Fruit fly (Drosophila melanogaster) whole organism, embryonic: ENCODE measurements around the gene CG8944.
A peak's percentile ranks its signal among the peaks of the same experiment; 100 is the strongest.

Source experiments
- Aef1 ChIP-seq: fragments of 200-800 bp; sonication (Bioruptor generic); IDR thresholded peaks from 3 replicates; pipeline ENCODE4 v1.3.6; 2022; ENCODE audit warnings: missing biosample characterization, missing genetic modification characterization
- BEAF-32 ChIP-seq: fragments of 200-800 bp; sonication (Bioruptor generic); optimal IDR thresholded peaks from 3 replicates; lab custom pipeline; 2017; ENCODE audit warnings: missing biosample characterization, missing genetic modification characterization, mild to moderate bottlenecking, moderate library complexity, missing genetic modification reagents
- CG1024 ChIP-seq: fragments of 200-800 bp; sonication (Bioruptor generic); IDR thresholded peaks from 2 replicates; pipeline ENCODE4 v1.3.6; 2022; ENCODE audit warnings: missing biosample characterization, missing genetic modification characterization
- CG11695 ChIP-seq: fragments of 200-800 bp; sonication (Bioruptor generic); IDR thresholded peaks from 3 replicates; pipeline ENCODE4 v1.3.6; 2022; ENCODE audit warnings: missing biosample characterization, missing genetic modification characterization
- CG13894 ChIP-seq: fragments of 200-800 bp; sonication (Bioruptor generic); optimal IDR thresholded peaks from 3 replicates; lab custom pipeline; 2018; ENCODE audit warnings: missing biosample characterization, mild to moderate bottlenecking, missing genetic modification characterization, moderate library complexity
- CG14441 ChIP-seq: fragments of 200-800 bp; sonication (Bioruptor generic); IDR thresholded peaks from 2 replicates; pipeline ENCODE4 v1.3.6; 2022; ENCODE audit warnings: missing biosample characterization, missing genetic modification characterization
- CG15696 ChIP-seq: fragments of 200-800 bp; sonication (Bioruptor generic); optimal IDR thresholded peaks from 2 replicates; lab custom pipeline; 2019; ENCODE audit warnings: missing biosample characterization, mild to moderate bottlenecking, missing genetic modification characterization, moderate library complexity
- CG17328 ChIP-seq: fragments of 200-800 bp; sonication (Bioruptor generic); IDR thresholded peaks from 2 replicates; pipeline ENCODE4 v1.3.6; 2022; ENCODE audit warnings: missing biosample characterization, missing genetic modification characterization
- CG17802 ChIP-seq: fragments of 200-800 bp; sonication (Bioruptor generic); optimal IDR thresholded peaks from 2 replicates; lab custom pipeline; 2018; ENCODE audit warnings: missing biosample characterization, mild to moderate bottlenecking, missing genetic modification characterization, moderate library complexity
- CG1792 ChIP-seq: fragments of 200-800 bp; sonication (Bioruptor generic); optimal IDR thresholded peaks from 2 replicates; lab custom pipeline; 2016; ENCODE audit warnings: missing biosample characterization, missing genetic modification characterization
- CG2120 ChIP-seq: fragments of 200-800 bp; sonication (Bioruptor generic); optimal IDR thresholded peaks from 3 replicates; lab custom pipeline; 2016; ENCODE audit warnings: missing biosample characterization, missing genetic modification characterization
- CG31224 ChIP-seq: fragments of 200-800 bp; sonication (Bioruptor generic); IDR thresholded peaks from 2 replicates; pipeline ENCODE4 v1.3.6; 2022; ENCODE audit warnings: missing biosample characterization, missing genetic modification characterization
- CG42726 ChIP-seq: fragments of 200-800 bp; sonication (Bioruptor generic); IDR thresholded peaks from 2 replicates; pipeline ENCODE4 v1.3.6; 2022; ENCODE audit warnings: missing biosample characterization, missing genetic modification characterization; ENCODE audit not compliant: partially characterized antibody
- CG4282 ChIP-seq: fragments of 200-800 bp; sonication (Bioruptor generic); optimal IDR thresholded peaks from 2 replicates; lab custom pipeline; 2016; ENCODE audit warnings: missing biosample characterization, missing genetic modification characterization
- CG7357 ChIP-seq: fragments of 200-800 bp; sonication (Bioruptor generic); IDR thresholded peaks from 3 replicates; pipeline ENCODE4 v1.3.6; 2022; ENCODE audit warnings: missing biosample characterization, missing genetic modification characterization
- CG9932 ChIP-seq: fragments of 200-800 bp; sonication (Bioruptor generic); IDR thresholded peaks from 2 replicates; pipeline ENCODE4 v1.3.6; 2022; ENCODE audit warnings: missing biosample characterization, missing genetic modification characterization
- Chrac-16 ChIP-seq: fragments of 200-800 bp; sonication (Bioruptor generic); optimal IDR thresholded peaks from 3 replicates; lab custom pipeline; 2016; ENCODE audit warnings: missing biosample characterization, missing genetic modification characterization
- CoRest ChIP-seq: fragments of 200-800 bp; sonication (Bioruptor generic); optimal IDR thresholded peaks from 3 replicates; lab custom pipeline; 2018; ENCODE audit warnings: missing biosample characterization, mild to moderate bottlenecking, missing genetic modification characterization, moderate library complexity
- Deaf1 ChIP-seq: fragments of 200-800 bp; optimal IDR thresholded peaks from 3 replicates; lab custom pipeline; 2019; ENCODE audit warnings: missing biosample characterization, mild to moderate bottlenecking, missing genetic modification characterization, moderate library complexity
- Dip3 ChIP-seq: fragments of 200-800 bp; sonication (Bioruptor generic); optimal IDR thresholded peaks from 3 replicates; lab custom pipeline; 2016; ENCODE audit warnings: missing biosample characterization, missing genetic modification characterization
- Fer1 ChIP-seq: fragments of 200-800 bp; sonication (Bioruptor generic); optimal IDR thresholded peaks from 2 replicates; lab custom pipeline; 2017; ENCODE audit warnings: missing biosample characterization, mild to moderate bottlenecking, missing genetic modification characterization
- Hmr ChIP-seq: fragments of 200-800 bp; sonication (Bioruptor generic); optimal IDR thresholded peaks from 3 replicates; lab custom pipeline; 2017; ENCODE audit warnings: mild to moderate bottlenecking, missing biosample characterization, missing genetic modification reagents, missing genetic modification characterization
- Hr78 ChIP-seq, 2 experiments: fragments of 200-800 bp in 1 of 2; fragments of >200 bp in 1 of 2; sonication (Bioruptor generic) in 1 of 2; optimal IDR thresholded peaks; 2 replicates each; lab custom pipeline; 2017 to 2019; ENCODE audit warnings: missing biosample characterization in 2 of 2, missing genetic modification characterization in 2 of 2, mild to moderate bottlenecking in 1 of 2, moderate library complexity in 1 of 2
- Lim3 ChIP-seq: fragments of 200-800 bp; sonication (Bioruptor generic); IDR thresholded peaks from 2 replicates; pipeline ENCODE4 v1.3.6; 2022; ENCODE audit warnings: missing biosample characterization, missing genetic modification characterization
- Max ChIP-seq: fragments of 200-800 bp; sonication (Bioruptor generic); optimal IDR thresholded peaks from 2 replicates; lab custom pipeline; 2016; ENCODE audit warnings: missing biosample characterization, mild to moderate bottlenecking, missing genetic modification characterization
- Mrtf ChIP-seq: fragments of 200-800 bp; sonication (Bioruptor generic); IDR thresholded peaks from 3 replicates; pipeline ENCODE4 v1.3.6; 2022; ENCODE audit warnings: missing biosample characterization, missing genetic modification characterization
- NC2α ChIP-seq: fragments of 200-800 bp; sonication (Bioruptor generic); optimal IDR thresholded peaks from 2 replicates; lab custom pipeline; 2016; ENCODE audit warnings: missing biosample characterization, missing genetic modification characterization
- Oaz ChIP-seq: fragments of 200-800 bp; sonication (Bioruptor generic); IDR thresholded peaks from 2 replicates; pipeline ENCODE4 v1.3.6; 2022; ENCODE audit warnings: missing biosample characterization, missing genetic modification characterization
- Poxn ChIP-seq: fragments of 200-800 bp; sonication (Bioruptor generic); IDR thresholded peaks from 2 replicates; pipeline ENCODE4 v1.3.6; 2022; ENCODE audit warnings: missing biosample characterization, missing genetic modification characterization
- Ptx1 ChIP-seq: fragments of 200-800 bp; sonication (Bioruptor generic); IDR thresholded peaks from 2 replicates; pipeline ENCODE4 v1.3.6; 2022; ENCODE audit warnings: missing biosample characterization, missing genetic modification characterization
- Sin3A ChIP-seq: fragments of >200 bp; optimal IDR thresholded peaks from 2 replicates; lab custom pipeline; 2018
- ash1 ChIP-seq: fragments of 200-800 bp; sonication (Bioruptor generic); optimal IDR thresholded peaks from 2 replicates; lab custom pipeline; 2018; ENCODE audit warnings: missing biosample characterization, mild to moderate bottlenecking, missing genetic modification characterization
- corto ChIP-seq: fragments of 200-800 bp; sonication (Bioruptor generic); optimal IDR thresholded peaks from 2 replicates; lab custom pipeline; 2016; ENCODE audit warnings: missing biosample characterization, mild to moderate bottlenecking, missing genetic modification characterization, moderate library complexity
- dm ChIP-seq: fragments of 200-800 bp; sonication (Bioruptor generic); optimal IDR thresholded peaks from 3 replicates; lab custom pipeline; 2016; ENCODE audit warnings: missing biosample characterization, missing genetic modification characterization
- en ChIP-seq: fragments of 200-800 bp; sonication (Bioruptor generic); optimal IDR thresholded peaks from 2 replicates; lab custom pipeline; 2016; ENCODE audit warnings: missing biosample characterization, missing genetic modification characterization
- eyg ChIP-seq: fragments of 200-800 bp; sonication (Bioruptor generic); optimal IDR thresholded peaks from 3 replicates; lab custom pipeline; 2016; ENCODE audit warnings: missing biosample characterization, missing genetic modification characterization
- fru ChIP-seq: fragments of >200 bp; optimal IDR thresholded peaks from 2 replicates; lab custom pipeline; 2017
- gcm2 ChIP-seq: fragments of 200-800 bp; sonication (Bioruptor generic); optimal IDR thresholded peaks from 2 replicates; lab custom pipeline; 2016; ENCODE audit warnings: missing biosample characterization, missing genetic modification characterization
- klu ChIP-seq: fragments of 200-800 bp; sonication (Bioruptor generic); IDR thresholded peaks from 2 replicates; pipeline ENCODE4 v1.3.6; 2022; ENCODE audit warnings: missing biosample characterization, missing genetic modification characterization
- lilli ChIP-seq: fragments of 200-800 bp; sonication (Bioruptor generic); optimal IDR thresholded peaks from 3 replicates; lab custom pipeline; 2016; ENCODE audit warnings: missing biosample characterization, missing genetic modification characterization
- maf-S ChIP-seq: fragments of 200-800 bp; sonication (Bioruptor generic); optimal IDR thresholded peaks from 2 replicates; lab custom pipeline; 2016; ENCODE audit warnings: missing biosample characterization, missing genetic modification characterization
- mam ChIP-seq: fragments of 200-800 bp; sonication (Bioruptor generic); optimal IDR thresholded peaks from 3 replicates; lab custom pipeline; 2016; ENCODE audit warnings: missing biosample characterization, missing genetic modification characterization
- odd ChIP-seq: fragments of 200-800 bp; sonication (Bioruptor generic); optimal IDR thresholded peaks from 2 replicates; lab custom pipeline; 2017; ENCODE audit warnings: missing biosample characterization, mild to moderate bottlenecking, missing genetic modification characterization
- otp ChIP-seq: fragments of 200-800 bp; sonication (Bioruptor generic); IDR thresholded peaks from 3 replicates; pipeline ENCODE4, ENCODE4 v1.3.6; 2022; ENCODE audit warnings: missing biosample characterization, missing genetic modification characterization
- pfk ChIP-seq: fragments of 200-800 bp; sonication (Bioruptor generic); optimal IDR thresholded peaks from 2 replicates; lab custom pipeline; 2018; ENCODE audit warnings: missing biosample characterization, mild to moderate bottlenecking, missing genetic modification characterization, moderate library complexity
- rib ChIP-seq: fragments of 200-800 bp; sonication (Bioruptor generic); IDR thresholded peaks from 2 replicates; pipeline ENCODE4 v1.3.6; 2022; ENCODE audit warnings: missing biosample characterization, missing genetic modification characterization
- scrt ChIP-seq: fragments of 200-800 bp; sonication (Bioruptor generic); optimal IDR thresholded peaks from 2 replicates; lab custom pipeline; 2018; ENCODE audit warnings: missing biosample characterization, mild to moderate bottlenecking, missing genetic modification characterization, moderate library complexity
- slbo ChIP-seq: fragments of 200-800 bp; sonication (Bioruptor generic); IDR thresholded peaks from 2 replicates; pipeline ENCODE4 v1.3.6; 2022; ENCODE audit warnings: missing biosample characterization, missing genetic modification characterization
- sna ChIP-seq: fragments of 200-800 bp; sonication (Bioruptor generic); IDR thresholded peaks from 2 replicates; pipeline ENCODE4 v1.3.6; 2022; ENCODE audit warnings: missing biosample characterization, missing genetic modification characterization; ENCODE audit not compliant: partially characterized antibody
- stc ChIP-seq: fragments of 200-800 bp; sonication (Bioruptor generic); IDR thresholded peaks from 2 replicates; pipeline ENCODE4 v1.3.6; 2022; ENCODE audit warnings: missing biosample characterization, missing genetic modification characterization
- wdn ChIP-seq: fragments of 200-800 bp; sonication (Bioruptor generic); IDR thresholded peaks from 2 replicates; pipeline ENCODE4 v1.3.6; 2022; ENCODE audit warnings: missing biosample characterization, missing genetic modification characterization
- zen ChIP-seq: fragments of 200-800 bp; sonication (Bioruptor generic); optimal IDR thresholded peaks from 3 replicates; lab custom pipeline; 2018; ENCODE audit warnings: missing biosample characterization, mild to moderate bottlenecking, missing genetic modification characterization, moderate library complexity

The CG8944 gene

DNA sequence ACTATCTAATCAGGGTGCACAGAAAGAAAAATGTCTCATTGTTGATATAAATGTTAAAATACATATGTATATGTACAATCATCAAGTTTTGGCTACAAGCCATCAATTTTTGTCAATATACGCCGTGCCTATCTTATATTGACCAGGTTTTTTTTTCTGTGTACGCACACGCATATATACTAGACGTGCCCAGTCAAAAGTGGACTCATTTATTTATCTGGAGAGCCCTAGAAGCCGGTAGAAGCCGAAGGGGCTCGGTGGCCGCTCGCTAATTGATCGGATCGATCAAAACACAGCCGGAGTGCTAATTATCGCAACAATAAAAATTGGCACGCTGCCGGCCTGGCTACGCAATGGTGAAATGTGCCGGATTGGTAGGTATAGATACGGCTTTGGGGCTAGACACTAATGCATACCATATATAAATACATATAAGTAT lies 5.7 kb downstream of the CG8944 start (continued):
- TF ChIP-seq CG4282 (GFP tag; lab: Kevin White, UChicago) (no peak), Sin3A (no peak), CG7357 (GFP tag; lab: Robert Waterston, UW) (peak; percentile 26; the same call in 1 of the 3 replicates), CoRest (tag; lab: Kevin White, UChicago) (peak; percentile 71), corto (GFP tag; lab: Kevin White, UChicago) (peak; percentile 22), klu (GFP tag; lab: Robert Waterston, UW) (peak; percentile 33; the same call in 1 of the 2 replicates), Max (GFP tag; lab: Kevin White, UChicago) (peak; percentile 20), otp (peak; percentile 62; the same call in 1 of the 3 replicates), ash1 (GFP tag; lab: Kevin White, UChicago) (peak; percentile 42), fru (lab: Kevin White, UChicago) (no peak), slbo (GFP tag; lab: Robert Waterston, UW) (peak; percentile 91), odd (GFP tag; lab: Kevin White, UChicago) (peak; percentile 62), NC2α (GFP tag; lab: Kevin White, UChicago) (no peak), gcm2 (GFP tag; lab: Kevin White, UChicago) (peak; percentile 45), Poxn (0 out of 2 replicates have a peak, but pooled peaks have one; percentile 30), CG13894 (tag; lab: Kevin White, UChicago) (peak; percentile 79), CG11695 (peak; percentile 68; the same call in 2 of the 3 replicates), Fer1 (peak; percentile 85), CG1792 (GFP tag; lab: Kevin White, UChicago) (peak; percentile 29), Oaz (GFP tag; lab: Robert Waterston, UW) (peak; percentile 58), stc (GFP tag; lab: Robert Waterston, UW) (peak; percentile 78), CG17328 (peak; percentile 70), Chrac-16 (GFP tag; lab: Kevin White, UChicago) (peak; percentile 63), CG17802 (no peak), CG1024 (GFP tag; lab: Robert Waterston, UW) (0 out of 2 replicates have a peak, but pooled peaks have one; percentile 42), zen (tag; lab: Kevin White, UChicago) (no peak), Ptx1 (GFP tag; lab: Robert Waterston, UW) (peak; percentile 75), lilli (GFP tag; lab: Kevin White, UChicago) (peak; percentile 85), Lim3 (GFP tag; lab: Robert Waterston, UW) (no peak), CG42726 (GFP tag; lab: Robert Waterston, UW) (no peak), Mrtf (peak; percentile 61; the same call in 1 of the 3 replicates), Hmr (GFP tag; lab: Kevin White, UChicago) (peak; percentile 89), rib (GFP tag; lab: Robert Waterston, UW) (peak; percentile 81), CG14441 (GFP tag; lab: Robert Waterston, UW) (peak; percentile 84), Dip3 (GFP tag; lab: Kevin White, UChicago) (peak; percentile 57), Deaf1 (tag; lab: Kevin White, UChicago) (peak; percentile 77), en (GFP tag; lab: Kevin White, UChicago) (no peak), Hr78 (GFP tag; optimal IDR thresholded peaks at IDR 0.05; lab: Kevin White, UChicago) (no peak), dm (no peak), CG31224 (GFP tag; lab: Robert Waterston, UW) (peak; percentile 65), CG15696 (tag; lab: Kevin White, UChicago) (no peak), pfk (GFP tag; lab: Kevin White, UChicago) (no peak), CG9932 (GFP tag; lab: Robert Waterston, UW) (peak; percentile 87), CG2120 (GFP tag; lab: Kevin White, UChicago) (peak; percentile 91), sna (GFP tag; lab: Robert Waterston, UW) (no peak), maf-S (peak; percentile 44), wdn (GFP tag; lab: Robert Waterston, UW) (peak; percentile 69), BEAF-32 (no peak), Aef1 (GFP tag; lab: Robert Waterston, UW) (peak; percentile 73), eyg (no peak), scrt (peak; percentile 74), mam (GFP tag; lab: Kevin White, UChicago) (peak; percentile 69)
